Worm (Caenorhabditis elegans) whole organism, L2 larva: ENCODE measurements around the gene F45C12.17.

Experiments
- F13H6.1 ChIP-seq: sonication (generic microtip); optimal IDR thresholded peaks from 2 replicates; lab custom pipeline; 2016; ENCODE audit warnings: missing genetic modification characterization, missing compliant biosample characterization
- ZK546.5 ChIP-seq: sonication (generic microtip); optimal IDR thresholded peaks from 2 replicates; lab custom pipeline; 2017; ENCODE audit warnings: missing biosample characterization, missing genetic modification characterization
- alr-1 ChIP-seq: fragments of 150-350 bp; optimal IDR thresholded peaks from 2 replicates; lab custom pipeline; 2014; ENCODE audit warnings: missing biosample characterization, missing genetic modification characterization
- aly-2 ChIP-seq: fragments of 150-350 bp; optimal IDR thresholded peaks from 2 replicates; lab custom pipeline; 2014; ENCODE audit warnings: missing biosample characterization, missing genetic modification characterization
- blmp-1 ChIP-seq: sonication (generic microtip); optimal IDR thresholded peaks from 2 replicates; lab custom pipeline; 2017; ENCODE audit warnings: missing genetic modification characterization, mild to moderate bottlenecking, missing compliant biosample characterization, antibody characterized with exemption, moderate library complexity; ENCODE audit not compliant: insufficient read depth
- ceh-82 ChIP-seq: fragments of 150-350 bp; optimal IDR thresholded peaks from 2 replicates; lab custom pipeline; 2014; ENCODE audit warnings: missing biosample characterization, missing genetic modification characterization
- egl-27 ChIP-seq: sonication (generic microtip); optimal IDR thresholded peaks from 3 replicates; lab custom pipeline; 2017; ENCODE audit warnings: missing biosample characterization, missing genetic modification reagents, missing genetic modification characterization
- elt-1 ChIP-seq: fragments of 150-350 bp; optimal IDR thresholded peaks from 2 replicates; lab custom pipeline; 2014; ENCODE audit warnings: missing biosample characterization, missing genetic modification characterization
- elt-3 ChIP-seq: sonication (generic microtip); optimal IDR thresholded peaks from 2 replicates; lab custom pipeline; 2017; ENCODE audit warnings: missing biosample characterization, missing genetic modification characterization
- fos-1 ChIP-seq: fragments of 150-350 bp; optimal IDR thresholded peaks from 2 replicates; lab custom pipeline; 2014; ENCODE audit warnings: missing biosample characterization, missing genetic modification characterization
- lin-39 ChIP-seq: fragments of 150-350 bp; optimal IDR thresholded peaks from 2 replicates; lab custom pipeline; 2014; ENCODE audit warnings: missing biosample characterization, missing genetic modification reagents, missing genetic modification characterization
- lsy-2 ChIP-seq, 2 experiments: fragments of 150-350 bp in 1 of 2; sonication (generic microtip) in 1 of 2; optimal IDR thresholded peaks; 2 replicates each; lab custom pipeline; 2014 to 2017; ENCODE audit warnings: missing biosample characterization in 2 of 2, missing genetic modification characterization in 2 of 2
- mab-5 ChIP-seq: fragments of 150-350 bp; optimal IDR thresholded peaks from 2 replicates; lab custom pipeline; 2014; ENCODE audit warnings: missing biosample characterization, missing genetic modification characterization
- mbf-1 ChIP-seq: sonication (generic microtip); optimal IDR thresholded peaks from 2 replicates; lab custom pipeline; 2017; ENCODE audit warnings: missing biosample characterization, missing genetic modification characterization
- mdl-1 ChIP-seq, 2 experiments: fragments of 150-350 bp in 1 of 2; sonication (generic microtip) in 1 of 2; optimal IDR thresholded peaks; 2 replicates each; lab custom pipeline; 2017; ENCODE audit warnings: missing biosample characterization in 2 of 2, missing genetic modification characterization in 2 of 2
- nhr-10 ChIP-seq: sonication (generic microtip); optimal IDR thresholded peaks from 2 replicates; lab custom pipeline; 2017; ENCODE audit warnings: missing biosample characterization, missing genetic modification characterization
- nhr-11 ChIP-seq: fragments of 150-350 bp; optimal IDR thresholded peaks from 2 replicates; lab custom pipeline; 2014; ENCODE audit warnings: missing biosample characterization, missing genetic modification characterization
- nhr-12 ChIP-seq: fragments of 150-350 bp; optimal IDR thresholded peaks from 2 replicates; lab custom pipeline; 2014; ENCODE audit warnings: missing biosample characterization, missing genetic modification characterization
- nhr-23 ChIP-seq: fragments of 150-350 bp; optimal IDR thresholded peaks from 2 replicates; lab custom pipeline; 2014; ENCODE audit warnings: missing biosample characterization, missing genetic modification reagents, missing genetic modification characterization
- nhr-237 ChIP-seq: fragments of 150-350 bp; optimal IDR thresholded peaks from 2 replicates; lab custom pipeline; 2014; ENCODE audit warnings: missing biosample characterization, missing genetic modification characterization
- nhr-25 ChIP-seq: fragments of 150-350 bp; sonication (generic microtip); optimal IDR thresholded peaks from 3 replicates; lab custom pipeline; 2014; ENCODE audit warnings: missing biosample characterization, missing genetic modification characterization
- nhr-6 ChIP-seq: fragments of 150-350 bp; optimal IDR thresholded peaks from 2 replicates; lab custom pipeline; 2014; ENCODE audit warnings: missing biosample characterization, missing genetic modification characterization
- nhr-77 ChIP-seq: fragments of 150-350 bp; optimal IDR thresholded peaks from 2 replicates; lab custom pipeline; 2014; ENCODE audit warnings: missing biosample characterization, missing genetic modification characterization
- peb-1 ChIP-seq: fragments of 150-350 bp; optimal IDR thresholded peaks from 2 replicates; lab custom pipeline; 2014; ENCODE audit warnings: missing biosample characterization, missing genetic modification characterization
- skn-1 ChIP-seq: sonication (generic microtip); optimal IDR thresholded peaks from 2 replicates; lab custom pipeline; 2017; ENCODE audit warnings: missing biosample characterization, missing genetic modification characterization
- sma-3 ChIP-seq: sonication (generic microtip); optimal IDR thresholded peaks from 2 replicates; lab custom pipeline; 2016; ENCODE audit warnings: missing genetic modification reagents, missing genetic modification characterization, missing compliant biosample characterization
- snpc-4 ChIP-seq: fragments of 150-350 bp; optimal IDR thresholded peaks from 2 replicates; lab custom pipeline; 2014; ENCODE audit warnings: missing biosample characterization, missing genetic modification characterization
- unc-39 ChIP-seq: fragments of 150-350 bp; optimal IDR thresholded peaks from 2 replicates; lab custom pipeline; 2014; ENCODE audit warnings: missing biosample characterization, missing genetic modification characterization
- unc-62 ChIP-seq: fragments of 150-350 bp; optimal IDR thresholded peaks from 2 replicates; lab custom pipeline; 2014; ENCODE audit warnings: missing biosample characterization, missing genetic modification reagents, missing genetic modification characterization
- zag-1 ChIP-seq: fragments of 150-350 bp; optimal IDR thresholded peaks from 2 replicates; lab custom pipeline; 2014; ENCODE audit warnings: missing biosample characterization, missing genetic modification characterization
- ztf-1 ChIP-seq: fragments of 200-800 bp; sonication (Bioruptor generic); conservative IDR thresholded peaks from 2 replicates; pipeline ENCODE4 v1.3.6; 2022; ENCODE audit warnings: missing genetic modification characterization, missing compliant biosample characterization
- ztf-11 ChIP-seq: sonication (generic microtip); optimal IDR thresholded peaks from 2 replicates; lab custom pipeline; 2017; ENCODE audit warnings: missing biosample characterization, missing genetic modification characterization
- ztf-4 ChIP-seq: fragments of 150-350 bp; optimal IDR thresholded peaks from 2 replicates; lab custom pipeline; 2014; ENCODE audit warnings: missing biosample characterization, missing genetic modification characterization

Gene F45C12.17

ce11 chrII:1714772-1715353, 11.0 kb upstream of the F45C12.17 start, which contains the start of gene btb-6:
TSS of gene btb-6 (plus strand) at chrII:1715303.
- TF ChIP-seq ztf-4 (tag; lab: Kevin White, UChicago) (no peak), nhr-11 (tag; lab: Kevin White, UChicago) (no peak), blmp-1 (tag; lab: Kevin White, UChicago) (no peak), elt-1 (no peak), nhr-25 (tag; lab: Kevin White, UChicago) (no peak), egl-27 (tag; lab: Kevin White, UChicago) (no peak), nhr-12 (tag; lab: Kevin White, UChicago) (no peak), nhr-23 (tag; lab: Kevin White, UChicago) (no peak), mab-5 (tag; lab: Kevin White, UChicago) (no peak), nhr-10 (tag; lab: Kevin White, UChicago) (no peak), lin-39 (no peak), nhr-77 (no peak), elt-3 (no peak), nhr-237 (tag; lab: Kevin White, UChicago) (no peak), unc-39 (tag; lab: Kevin White, UChicago) (no peak), snpc-4 (tag; lab: Kevin White, UChicago) (no peak)

ce11 chrII:1719153-1719552, 6.8 kb upstream of the F45C12.17 start, which contains the start of gene fbxb-48:
TSS of gene fbxb-48 (minus strand) at chrII:1719253.
- TF ChIP-seq nhr-6 (tag; lab: Kevin White, UChicago): no peak
- no peak for TF ChIP-seq unc-39 (tag; lab: Kevin White, UChicago)
- no peak for TF ChIP-seq fos-1 (tag; lab: Kevin White, UChicago)
- TF ChIP-seq snpc-4 (tag; lab: Kevin White, UChicago): no peak
- TF ChIP-seq ZK546.5 (tag; lab: Kevin White, UChicago): no peak
- no peak for TF ChIP-seq alr-1 (tag; lab: Kevin White, UChicago)
- TF ChIP-seq ztf-1 (GFP tag; lab: Robert Waterston, UW): no peak

- TF ChIP-seq lin-39 (no peak), alr-1 (tag; lab: Kevin White, UChicago) (no peak), unc-62 (GFP tag; lab: Kevin White, UChicago) (no peak), zag-1 (tag; lab: Kevin White, UChicago) (no peak), nhr-25 (tag; lab: Kevin White, UChicago) (no peak), ztf-11 (tag; lab: Kevin White, UChicago) (no peak), ceh-82 (no peak), skn-1 (tag; lab: Kevin White, UChicago) (no peak), nhr-77 (no peak), sma-3 (GFP tag; lab: Kevin White, UChicago) (no peak), mab-5 (tag; lab: Kevin White, UChicago) (no peak), nhr-10 (tag; lab: Kevin White, UChicago) (no peak), fos-1 (tag; lab: Kevin White, UChicago) (no peak), unc-39 (tag; lab: Kevin White, UChicago) (no peak), ZK546.5 (tag; lab: Kevin White, UChicago) (no peak), nhr-23 (tag; lab: Kevin White, UChicago) (no peak), nhr-237 (tag; lab: Kevin White, UChicago) (no peak), F13H6.1 (tag; lab: Kevin White, UChicago) (no peak), nhr-6 (tag; lab: Kevin White, UChicago) (no peak), aly-2 (tag; lab: Kevin White, UChicago) (no peak)
Observed at ce11 chrII:1722394-1722793, 3.5 kb upstream of the F45C12.17 start, which contains the start of the genes fbxb-5 and btb-8. TSS of gene fbxb-5 (minus strand) at chrII:1722494. TSS of gene btb-8 (plus strand) at chrII:1722770.

- TF ChIP-seq blmp-1 (tag; lab: Kevin White, UChicago): no peak
- no peak for TF ChIP-seq nhr-25 (tag; lab: Kevin White, UChicago)
- TF ChIP-seq lin-39: no peak
- TF ChIP-seq mdl-1 (tag; optimal IDR thresholded peaks at IDR 0.05; lab: Kevin White, UChicago): no peak
- TF ChIP-seq lsy-2 (tag; optimal IDR thresholded peaks at IDR 0.05; lab: Kevin White, UChicago): no peak
- no peak for TF ChIP-seq peb-1 (tag; lab: Kevin White, UChicago)
- no peak for TF ChIP-seq sma-3 (GFP tag; lab: Kevin White, UChicago)
- no peak for TF ChIP-seq mbf-1 (tag; lab: Kevin White, UChicago)
- TF ChIP-seq, all 48 proteins: peak for 0
Observed at ce11 chrII:1724314-1724713, 1.6 kb upstream of the F45C12.17 start, which contains the start of gene fbxb-11. TSS of gene fbxb-11 (plus strand) at chrII:1724614.
